Worm (Caenorhabditis elegans) whole organism, L3 larva: ENCODE data around the gene T20B12.4.

Experiments used
- ceh-16 ChIP-seq: sonication (generic microtip); optimal IDR thresholded peaks from 2 replicates; lab custom pipeline; 2017; ENCODE audit warnings: missing biosample characterization, missing genetic modification characterization
- ceh-28 ChIP-seq: fragments of 150-350 bp; optimal IDR thresholded peaks from 2 replicates; lab custom pipeline; 2014; ENCODE audit warnings: missing biosample characterization, missing genetic modification reagents, missing genetic modification characterization
- elt-2 ChIP-seq: sonication (generic microtip); optimal IDR thresholded peaks from 2 replicates; lab custom pipeline; 2016; ENCODE audit warnings: missing genetic modification reagents, mild to moderate bottlenecking, missing genetic modification characterization, missing compliant biosample characterization
- elt-3 ChIP-seq, 3 experiments: fragments of 150-350 bp in 1 of 3; sonication (generic microtip) in 2 of 3; optimal IDR thresholded peaks; 2 replicates in 2 of 3; 4 replicates in 1 of 3; lab custom pipeline; 2014 to 2017; ENCODE audit warnings: missing biosample characterization in 3 of 3, missing genetic modification characterization in 3 of 3
- jun-1 ChIP-seq: fragments of 150-350 bp; optimal IDR thresholded peaks from 2 replicates; lab custom pipeline; 2014; ENCODE audit warnings: missing biosample characterization, missing genetic modification reagents, missing genetic modification characterization
- lin-39 ChIP-seq: fragments of 150-350 bp; optimal IDR thresholded peaks from 2 replicates; lab custom pipeline; 2018; ENCODE audit warnings: missing biosample characterization, missing genetic modification reagents, missing genetic modification characterization
- nfya-1 ChIP-seq: sonication (generic microtip); optimal IDR thresholded peaks from 2 replicates; lab custom pipeline; 2017; ENCODE audit warnings: missing genetic modification characterization, mild to moderate bottlenecking, missing compliant biosample characterization, antibody characterized with exemption, moderate library complexity; ENCODE audit not compliant: insufficient read depth
- nhr-11 ChIP-seq: fragments of 150-350 bp; optimal IDR thresholded peaks from 2 replicates; lab custom pipeline; 2014; ENCODE audit warnings: missing biosample characterization, missing genetic modification characterization
- nhr-12 ChIP-seq: fragments of 150-350 bp; optimal IDR thresholded peaks from 2 replicates; lab custom pipeline; 2014; ENCODE audit warnings: missing biosample characterization, missing genetic modification characterization
- nhr-237 ChIP-seq: fragments of 150-350 bp; optimal IDR thresholded peaks from 2 replicates; lab custom pipeline; 2014; ENCODE audit warnings: missing biosample characterization, missing genetic modification characterization
- pha-4 ChIP-seq: fragments of 150-350 bp; optimal IDR thresholded peaks from 2 replicates; lab custom pipeline; 2014; ENCODE audit warnings: missing biosample characterization, missing genetic modification reagents, missing genetic modification characterization
- unc-39 ChIP-seq: sonication (generic microtip); optimal IDR thresholded peaks from 4 replicates; lab custom pipeline; 2017; ENCODE audit warnings: missing biosample characterization, missing genetic modification characterization
- ztf-11 ChIP-seq: fragments of 150-350 bp; optimal IDR thresholded peaks from 2 replicates; lab custom pipeline; 2014; ENCODE audit warnings: missing biosample characterization, missing genetic modification characterization

DNA sequence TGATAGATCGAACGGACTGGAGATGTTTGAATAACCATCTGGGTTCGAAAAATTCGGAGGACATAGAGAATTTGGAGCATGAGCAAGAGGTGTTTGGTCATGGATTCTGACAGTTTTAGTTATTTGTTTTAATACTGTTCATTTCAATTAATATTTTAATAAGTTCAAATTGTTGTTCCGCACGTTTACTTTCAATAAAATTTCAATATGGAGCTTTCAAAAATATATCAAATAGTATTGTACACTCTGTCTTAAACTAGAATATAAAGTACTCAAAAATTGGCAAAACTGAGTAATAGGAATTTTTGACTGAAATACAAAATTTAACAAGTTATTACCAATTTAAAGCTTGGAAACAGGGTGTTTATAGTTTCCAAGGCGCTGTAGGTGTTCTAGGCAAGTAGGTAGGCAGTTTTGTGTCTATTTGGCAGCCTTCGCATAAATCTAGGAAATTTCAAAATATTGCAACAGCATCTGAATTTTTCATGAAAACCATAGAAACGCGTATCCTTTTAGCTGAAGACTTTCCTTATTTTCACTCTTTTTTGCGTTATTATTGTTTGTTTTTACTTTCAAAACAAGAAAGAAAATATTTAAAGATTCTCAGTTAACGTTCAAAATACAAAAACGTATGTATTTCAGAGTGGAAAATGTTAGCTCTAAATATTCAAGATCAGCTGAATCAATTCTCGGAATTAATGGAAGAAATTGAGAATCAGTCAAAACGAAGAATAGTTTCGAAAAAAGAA is at the start of gene T20B12.4, which contains the start of gene T20B12.5:
- TF ChIP-seq elt-3 (tag; optimal IDR thresholded peaks at IDR 0.05; lab: Kevin White, UChicago) = no peak
- TF ChIP-seq pha-4 = no peak
- TF ChIP-seq ceh-28 (tag; lab: Kevin White, UChicago) = no peak
- no peak for TF ChIP-seq nfya-1
- no peak for TF ChIP-seq ceh-16 (tag; lab: Kevin White, UChicago)
- no peak for TF ChIP-seq nhr-237 (tag; lab: Kevin White, UChicago)
- no peak for TF ChIP-seq ztf-11 (tag; lab: Kevin White, UChicago)
- no peak for TF ChIP-seq lin-39
- TF ChIP-seq nhr-12 (tag; lab: Kevin White, UChicago) = no peak
- TF ChIP-seq jun-1 (tag; lab: Kevin White, UChicago) = no peak
- no peak for TF ChIP-seq nhr-11 (tag; lab: Kevin White, UChicago)
- TF ChIP-seq unc-39 = no peak
- no peak for TF ChIP-seq elt-2 (tag; lab: Kevin White, UChicago)
